Fruit fly (Drosophila melanogaster) whole organism, embryonic: Measurements from ENCODE around the gene Rpp21.

ENCODE experiments used
- Bteb2 ChIP-seq: fragments of 200-800 bp; sonication (Bioruptor generic); optimal IDR thresholded peaks from 2 replicates; lab custom pipeline; 2016; ENCODE audit warnings: missing biosample characterization, missing genetic modification characterization
- CG10565 ChIP-seq: fragments of 200-800 bp; sonication (Bioruptor generic); optimal IDR thresholded peaks from 3 replicates; lab custom pipeline; 2016; ENCODE audit warnings: missing biosample characterization, mild to moderate bottlenecking, missing genetic modification characterization
- CG11456 ChIP-seq: fragments of 200-800 bp; sonication (Bioruptor generic); IDR thresholded peaks from 3 replicates; pipeline ENCODE4 v1.3.6; 2022; ENCODE audit warnings: missing biosample characterization, missing genetic modification characterization
- CG12219 ChIP-seq: fragments of 200-800 bp; sonication (Bioruptor generic); optimal IDR thresholded peaks from 3 replicates; lab custom pipeline; 2018; ENCODE audit warnings: missing biosample characterization, mild to moderate bottlenecking, missing genetic modification characterization
- CG12299 ChIP-seq: fragments of 200-800 bp; sonication (Bioruptor generic); optimal IDR thresholded peaks from 2 replicates; lab custom pipeline; 2018; ENCODE audit warnings: missing biosample characterization, mild to moderate bottlenecking, missing genetic modification characterization
- CG12659 ChIP-seq: fragments of 200-800 bp; sonication (Bioruptor generic); optimal IDR thresholded peaks from 3 replicates; lab custom pipeline; 2017; ENCODE audit warnings: mild to moderate bottlenecking, missing biosample characterization, missing genetic modification reagents, missing genetic modification characterization
- CG14050 ChIP-seq: fragments of 200-800 bp; sonication (Bioruptor generic); IDR thresholded peaks from 3 replicates; pipeline ENCODE4 v1.3.6; 2022; ENCODE audit warnings: missing biosample characterization, missing genetic modification characterization
- CG16863 ChIP-seq: fragments of 200-800 bp; sonication (Bioruptor generic); optimal IDR thresholded peaks from 3 replicates; lab custom pipeline; 2016; ENCODE audit warnings: missing biosample characterization, missing genetic modification characterization
- CG31441 ChIP-seq: fragments of 200-800 bp; sonication (Bioruptor generic); IDR thresholded peaks from 2 replicates; pipeline ENCODE4 v1.3.6; 2022; ENCODE audit warnings: missing biosample characterization, missing genetic modification characterization
- CG3163 ChIP-seq: fragments of 200-800 bp; sonication (Bioruptor generic); optimal IDR thresholded peaks from 3 replicates; lab custom pipeline; 2016; ENCODE audit warnings: missing biosample characterization, missing genetic modification characterization
- CG32767 ChIP-seq: fragments of 200-800 bp; sonication (Bioruptor generic); IDR thresholded peaks from 2 replicates; pipeline ENCODE4 v1.3.6; 2022; ENCODE audit warnings: missing biosample characterization, missing genetic modification characterization
- CG7745 ChIP-seq: fragments of 200-800 bp; sonication (Bioruptor generic); optimal IDR thresholded peaks from 2 replicates; lab custom pipeline; 2018; ENCODE audit warnings: missing biosample characterization, mild to moderate bottlenecking, missing genetic modification characterization, moderate library complexity
- CG8388 ChIP-seq: fragments of 200-800 bp; sonication (Bioruptor generic); optimal IDR thresholded peaks from 2 replicates; lab custom pipeline; 2019; ENCODE audit warnings: missing biosample characterization, mild to moderate bottlenecking, missing genetic modification characterization, moderate library complexity
- CG8924 ChIP-seq: fragments of 200-800 bp; optimal IDR thresholded peaks from 3 replicates; lab custom pipeline; 2019; ENCODE audit warnings: missing biosample characterization, mild to moderate bottlenecking, missing genetic modification characterization, moderate library complexity
- CHES-1-like ChIP-seq: fragments of 200-800 bp; sonication (Bioruptor generic); optimal IDR thresholded peaks from 2 replicates; lab custom pipeline; 2016; ENCODE audit warnings: missing biosample characterization, missing genetic modification characterization
- Camta ChIP-seq: fragments of 200-800 bp; sonication (Bioruptor generic); optimal IDR thresholded peaks from 2 replicates; lab custom pipeline; 2016; ENCODE audit warnings: missing biosample characterization, missing genetic modification characterization
- CoRest ChIP-seq: fragments of 200-800 bp; sonication (Bioruptor generic); optimal IDR thresholded peaks from 3 replicates; lab custom pipeline; 2018; ENCODE audit warnings: missing biosample characterization, mild to moderate bottlenecking, missing genetic modification characterization, moderate library complexity
- Dek ChIP-seq: fragments of 200-800 bp; sonication (Bioruptor generic); optimal IDR thresholded peaks from 3 replicates; lab custom pipeline; 2019; ENCODE audit warnings: missing biosample characterization, mild to moderate bottlenecking, missing genetic modification characterization, moderate library complexity
- Dip3 ChIP-seq: fragments of 200-800 bp; sonication (Bioruptor generic); optimal IDR thresholded peaks from 3 replicates; lab custom pipeline; 2016; ENCODE audit warnings: missing biosample characterization, missing genetic modification characterization
- HLH54F ChIP-seq: fragments of 200-800 bp; sonication (Bioruptor generic); optimal IDR thresholded peaks from 3 replicates; lab custom pipeline; 2016; ENCODE audit warnings: missing biosample characterization, missing genetic modification characterization
- Hey ChIP-seq: fragments of 200-800 bp; sonication (Bioruptor generic); optimal IDR thresholded peaks from 3 replicates; lab custom pipeline; 2018; ENCODE audit warnings: missing biosample characterization, mild to moderate bottlenecking, missing genetic modification characterization
- Kr ChIP-seq: fragments of 200-800 bp; sonication (Bioruptor generic); optimal IDR thresholded peaks from 2 replicates; lab custom pipeline; 2017; ENCODE audit warnings: missing biosample characterization, mild to moderate bottlenecking, missing genetic modification characterization
- NC2α ChIP-seq: fragments of 200-800 bp; sonication (Bioruptor generic); optimal IDR thresholded peaks from 2 replicates; lab custom pipeline; 2016; ENCODE audit warnings: missing biosample characterization, missing genetic modification characterization
- Oaz ChIP-seq: fragments of 200-800 bp; sonication (Bioruptor generic); IDR thresholded peaks from 2 replicates; pipeline ENCODE4 v1.3.6; 2022; ENCODE audit warnings: missing biosample characterization, missing genetic modification characterization
- Opbp ChIP-seq: fragments of 200-800 bp; sonication (Bioruptor generic); IDR thresholded peaks from 3 replicates; pipeline ENCODE4 v1.3.6; 2022; ENCODE audit warnings: missing biosample characterization, missing genetic modification characterization; ENCODE audit not compliant: partially characterized antibody
- Sox100B ChIP-seq: fragments of 200-800 bp; sonication (Bioruptor generic); optimal IDR thresholded peaks from 3 replicates; lab custom pipeline; 2018; ENCODE audit warnings: missing biosample characterization, mild to moderate bottlenecking, missing genetic modification characterization
- Spps ChIP-seq: fragments of 200-800 bp; sonication (Bioruptor generic); optimal IDR thresholded peaks from 2 replicates; lab custom pipeline; 2018; ENCODE audit warnings: missing biosample characterization, mild to moderate bottlenecking, missing genetic modification characterization
- Xbp1 ChIP-seq: fragments of 200-800 bp; sonication (Bioruptor generic); optimal IDR thresholded peaks from 3 replicates; lab custom pipeline; 2016; ENCODE audit warnings: missing biosample characterization, mild to moderate bottlenecking, missing genetic modification characterization
- abd-A ChIP-seq: fragments of 200-800 bp; sonication (Bioruptor generic); optimal IDR thresholded peaks from 3 replicates; lab custom pipeline; 2019; ENCODE audit warnings: missing biosample characterization, mild to moderate bottlenecking, missing genetic modification characterization, moderate library complexity
- aop ChIP-seq: fragments of 200-800 bp; sonication (Bioruptor generic); IDR thresholded peaks from 2 replicates; pipeline ENCODE4 v1.3.6; 2022; ENCODE audit warnings: missing biosample characterization, missing genetic modification characterization
- ash1 ChIP-seq: fragments of 200-800 bp; sonication (Bioruptor generic); optimal IDR thresholded peaks from 2 replicates; lab custom pipeline; 2018; ENCODE audit warnings: missing biosample characterization, mild to moderate bottlenecking, missing genetic modification characterization
- chinmo ChIP-seq: fragments of 200-800 bp; sonication (Bioruptor generic); IDR thresholded peaks from 4 replicates; pipeline ENCODE4 v1.3.6; 2022; ENCODE audit warnings: missing biosample characterization, missing genetic modification characterization; ENCODE audit not compliant: partially characterized antibody
- gem ChIP-seq: fragments of 200-800 bp; sonication (Bioruptor generic); optimal IDR thresholded peaks from 2 replicates; lab custom pipeline; 2019; ENCODE audit warnings: missing biosample characterization, mild to moderate bottlenecking, missing genetic modification characterization, moderate library complexity
- gfzf ChIP-seq: fragments of 200-800 bp; sonication (Bioruptor generic); optimal IDR thresholded peaks from 2 replicates; lab custom pipeline; 2016; ENCODE audit warnings: missing biosample characterization, mild to moderate bottlenecking, missing genetic modification characterization, moderate library complexity
- her ChIP-seq: fragments of 200-800 bp; sonication (Bioruptor generic); optimal IDR thresholded peaks from 2 replicates; lab custom pipeline; 2016; ENCODE audit warnings: missing biosample characterization, missing genetic modification characterization
- hkb ChIP-seq, 2 experiments: fragments of 200-800 bp in 1 of 2; fragments of >200 bp in 1 of 2; sonication (Bioruptor generic) in 1 of 2; IDR thresholded peaks in 1 of 2; optimal IDR thresholded peaks in 1 of 2; 2 replicates each; pipeline versions ENCODE4 v1.3.6 to Lab custom; 2017 to 2022; ENCODE audit warnings: missing biosample characterization in 1 of 2, missing genetic modification characterization in 1 of 2
- insv ChIP-seq, 2 experiments: fragments of 200-800 bp; sonication (Bioruptor generic); optimal IDR thresholded peaks; 3 replicates each; lab custom pipeline; 2016 to 2018; ENCODE audit warnings: missing biosample characterization in 2 of 2, missing genetic modification characterization in 2 of 2
- inv ChIP-seq: fragments of 200-800 bp; sonication (Bioruptor generic); IDR thresholded peaks from 2 replicates; pipeline ENCODE4 v1.3.6; 2022; ENCODE audit warnings: missing biosample characterization, missing genetic modification characterization; ENCODE audit not compliant: partially characterized antibody
- kni ChIP-seq: fragments of 200-800 bp; sonication (Bioruptor generic); optimal IDR thresholded peaks from 3 replicates; lab custom pipeline; 2017; ENCODE audit warnings: mild to moderate bottlenecking, missing biosample characterization, missing genetic modification reagents, missing genetic modification characterization
- knrl ChIP-seq: fragments of 200-800 bp; sonication (Bioruptor generic); IDR thresholded peaks from 3 replicates; pipeline ENCODE4 v1.3.6; 2022; ENCODE audit warnings: missing biosample characterization, missing genetic modification characterization; ENCODE audit not compliant: partially characterized antibody
- mam ChIP-seq: fragments of 200-800 bp; sonication (Bioruptor generic); optimal IDR thresholded peaks from 3 replicates; lab custom pipeline; 2016; ENCODE audit warnings: missing biosample characterization, missing genetic modification characterization
- nerfin-2 ChIP-seq: fragments of 200-800 bp; sonication (Bioruptor generic); IDR thresholded peaks from 2 replicates; pipeline ENCODE4 v1.3.6; 2022; ENCODE audit warnings: missing biosample characterization, missing genetic modification characterization; ENCODE audit not compliant: partially characterized antibody
- odd ChIP-seq: fragments of 200-800 bp; sonication (Bioruptor generic); optimal IDR thresholded peaks from 2 replicates; lab custom pipeline; 2017; ENCODE audit warnings: missing biosample characterization, mild to moderate bottlenecking, missing genetic modification characterization
- ro ChIP-seq: fragments of 200-800 bp; sonication (Bioruptor generic); IDR thresholded peaks from 2 replicates; pipeline ENCODE4 v1.3.6; 2022; ENCODE audit warnings: missing biosample characterization, missing genetic modification characterization
- sd ChIP-seq: fragments of 200-800 bp; sonication (Bioruptor generic); optimal IDR thresholded peaks from 3 replicates; lab custom pipeline; 2018; ENCODE audit warnings: missing biosample characterization, mild to moderate bottlenecking, missing genetic modification characterization, moderate library complexity
- sob ChIP-seq: fragments of 200-800 bp; sonication (Bioruptor generic); IDR thresholded peaks from 2 replicates; pipeline ENCODE4 v1.3.6; 2022; ENCODE audit warnings: missing biosample characterization, missing genetic modification characterization
- tio ChIP-seq: fragments of 200-800 bp; sonication (Bioruptor generic); optimal IDR thresholded peaks from 2 replicates; lab custom pipeline; 2017; ENCODE audit warnings: missing biosample characterization, missing genetic modification characterization, inconsistent platforms
- tna ChIP-seq: fragments of 200-800 bp; sonication (Bioruptor generic); IDR thresholded peaks from 2 replicates; pipeline ENCODE4 v1.3.6; 2022; ENCODE audit warnings: missing biosample characterization, missing genetic modification characterization; ENCODE audit not compliant: partially characterized antibody
- twi ChIP-seq: fragments of 200-800 bp; optimal IDR thresholded peaks from 2 replicates; lab custom pipeline; 2019; ENCODE audit warnings: missing biosample characterization, mild to moderate bottlenecking, missing genetic modification characterization, moderate library complexity
- wek ChIP-seq: fragments of 200-800 bp; sonication (Bioruptor generic); optimal IDR thresholded peaks from 3 replicates; lab custom pipeline; 2018; ENCODE audit warnings: missing biosample characterization, mild to moderate bottlenecking, missing genetic modification characterization, moderate library complexity

Gene Rpp21

dm6 chrX:1026511-1026910 lies 4.0 kb upstream of the Rpp21 start, which contains the start of the genes CG32814, CG11638 and CG3021 (continued):
- TF ChIP-seq CG32767 (GFP tag; lab: Robert Waterston, UW) (no peak), inv (GFP tag; lab: Robert Waterston, UW) (no peak), CG14050 (GFP tag; lab: Robert Waterston, UW) (no peak), CG3163 (GFP tag; lab: Kevin White, UChicago) (no peak), Spps (tag; lab: Kevin White, UChicago) (no peak), sob (GFP tag; lab: Robert Waterston, UW) (no peak; the same call in 1 of the 2 replicates), CG10565 (GFP tag; lab: Kevin White, UChicago) (no peak), tna (no peak; the same call in 1 of the 2 replicates), Bteb2 (no peak), CG8924 (tag; lab: Kevin White, UChicago) (no peak), Xbp1 (GFP tag; lab: Kevin White, UChicago) (no peak), odd (GFP tag; lab: Kevin White, UChicago) (no peak), aop (GFP tag; lab: Robert Waterston, UW) (no peak), Opbp (GFP tag; lab: Robert Waterston, UW) (peak; percentile 59), tio (no peak), twi (tag; lab: Kevin White, UChicago) (no peak), Hey (tag; lab: Kevin White, UChicago) (no peak), insv (GFP tag; optimal IDR thresholded peaks at IDR 0.05; lab: Kevin White, UChicago) (no peak), CG12219 (GFP tag; lab: Kevin White, UChicago) (peak; percentile 9), Kr (no peak), NC2α (GFP tag; lab: Kevin White, UChicago) (no peak), knrl (GFP tag; lab: Robert Waterston, UW) (0 out of 3 replicates have a peak, but pooled peaks have one; percentile 30), Sox100B (GFP tag; lab: Kevin White, UChicago) (no peak), wek (GFP tag; lab: Kevin White, UChicago) (peak; percentile 0), Dek (no peak), kni (GFP tag; lab: Kevin White, UChicago) (peak; percentile 23), Dip3 (no peak), her (no peak), CG8388 (peak; percentile 26), ash1 (GFP tag; lab: Kevin White, UChicago) (no peak), Oaz (GFP tag; lab: Robert Waterston, UW) (no peak), Camta (GFP tag; lab: Kevin White, UChicago) (no peak), gem (tag; lab: Kevin White, UChicago) (no peak), CG12299 (no peak), CG7745 (no peak), abd-A (tag; lab: Kevin White, UChicago) (peak; percentile 33), CG11456 (no peak), CG12659 (GFP tag; lab: Kevin White, UChicago) (peak; percentile 73), nerfin-2 (GFP tag; lab: Robert Waterston, UW) (no peak), CG16863 (GFP tag; lab: Kevin White, UChicago) (no peak), gfzf (GFP tag; lab: Kevin White, UChicago) (peak; percentile 73), sd (tag; lab: Kevin White, UChicago) (no peak), CG31441 (no peak; the same call in 1 of the 2 replicates), ro (GFP tag; lab: Robert Waterston, UW) (no peak), hkb (optimal IDR thresholded peaks at IDR 0.05; lab: Kevin White, UChicago) (no peak), hkb (GFP tag; IDR thresholded peaks at IDR 0.05; lab: Robert Waterston, UW) (peak; percentile 38; the same call in 1 of the 2 replicates), mam (GFP tag; lab: Kevin White, UChicago) (no peak), HLH54F (GFP tag; lab: Kevin White, UChicago) (no peak), CoRest (tag; lab: Kevin White, UChicago) (peak; percentile 25), CHES-1-like (no peak), chinmo (GFP tag; lab: Robert Waterston, UW) (0 out of 4 replicates have a peak, but pooled peaks have one; percentile 6)
